Worm (Caenorhabditis elegans): ENCODE results near the gene fos-1.
"Not testable (repeated sequence)": the region's sequence is repeated elsewhere in the genome, so short reads cannot be mapped to it uniquely, and the experiment has no call there.

Gene fos-1

DNA sequence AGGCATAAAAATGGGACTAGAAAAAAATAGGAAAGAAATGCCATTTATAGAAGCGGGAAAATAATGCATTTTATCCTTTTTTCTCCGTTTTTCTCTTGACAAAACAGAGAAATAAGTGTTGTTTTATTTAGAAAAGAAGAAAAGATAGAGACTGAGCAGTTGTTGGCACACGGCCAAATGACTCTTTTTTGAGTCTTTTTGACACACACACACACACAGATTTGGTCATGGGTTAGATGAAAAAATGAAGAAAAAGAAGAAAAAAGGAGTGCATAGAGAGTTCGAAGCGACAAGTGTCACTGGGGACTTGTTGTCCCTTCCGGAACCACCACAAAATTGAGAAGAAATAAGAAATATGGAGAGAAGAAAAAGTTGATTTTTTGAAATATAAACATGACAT is 30.1 kb downstream of the fos-1 start:
- TF ChIP-seq cog-1 (tag; optimal IDR thresholded peaks at IDR 0.05) (no peak), tab-1 (GFP tag; IDR thresholded peaks at IDR 0.05) (no peak), med-1 (GFP tag; optimal IDR thresholded peaks at IDR 0.05; ENCODE audit: insufficient read depth) (no peak), ztf-29 (GFP tag; IDR thresholded peaks at IDR 0.05) (no peak), ref-1 (GFP tag; conservative IDR thresholded peaks at IDR 0.05) (no peak), ztf-23 (GFP tag; IDR thresholded peaks at IDR 0.05) (no peak), T22C8.4 (GFP tag; IDR thresholded peaks at IDR 0.05) (no peak), flt-1 (GFP tag; IDR thresholded peaks at IDR 0.05) (no peak), klf-2 (GFP tag; conservative IDR thresholded peaks at IDR 0.05) (no peak)

DNA sequence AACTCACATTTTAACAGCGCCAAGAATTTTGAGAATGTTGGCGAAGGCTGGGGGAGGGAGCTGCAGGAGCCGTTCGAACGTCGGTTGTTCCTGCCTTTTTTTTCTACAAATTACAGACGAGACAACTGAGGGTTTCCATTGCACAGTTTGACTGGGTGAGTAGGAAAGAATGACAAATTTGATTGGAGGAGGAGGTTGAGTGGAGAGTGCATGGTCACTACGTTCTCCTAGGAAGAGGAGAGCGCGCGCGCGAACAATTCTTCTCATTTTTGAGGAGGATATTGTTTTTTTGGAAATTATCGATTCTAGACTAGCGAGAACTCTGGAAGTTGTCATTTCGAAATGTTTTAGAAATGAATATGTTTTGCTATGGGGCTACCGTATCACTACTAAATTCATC is 31.3 kb downstream of the fos-1 start, which contains the start of gene dhs-17:
TSS of gene dhs-17 (minus strand) at position 101 of the 400 bp plus-strand sequence.
- TF ChIP-seq flt-1 (GFP tag; IDR thresholded peaks at IDR 0.05) (no peak), klf-2 (GFP tag; conservative IDR thresholded peaks at IDR 0.05) (no peak), tab-1 (GFP tag; IDR thresholded peaks at IDR 0.05) (no peak), cog-1 (tag; optimal IDR thresholded peaks at IDR 0.05) (no peak), ztf-23 (GFP tag; IDR thresholded peaks at IDR 0.05) (no peak), ref-1 (GFP tag; conservative IDR thresholded peaks at IDR 0.05) (no peak), ztf-29 (GFP tag; IDR thresholded peaks at IDR 0.05) (no peak), T22C8.4 (GFP tag; IDR thresholded peaks at IDR 0.05) (no peak)

DNA sequence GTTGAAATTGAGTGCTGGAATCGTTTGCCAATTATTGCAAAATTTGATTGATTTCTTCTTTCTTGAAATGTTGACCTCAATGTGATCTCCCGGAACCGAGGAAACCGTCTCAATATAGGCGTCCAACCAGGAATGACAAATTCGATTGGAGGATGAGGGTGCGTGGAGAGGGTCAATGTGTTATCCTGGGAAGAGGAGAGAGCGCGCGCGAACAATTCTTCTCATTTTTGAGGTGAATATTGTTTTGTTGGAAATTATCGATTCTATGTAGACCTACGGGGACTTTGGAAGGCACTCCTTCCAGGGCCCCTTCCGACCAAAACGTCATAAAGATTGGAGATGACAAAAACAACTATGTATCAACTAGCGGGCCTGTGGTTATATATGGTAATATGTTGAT is 33.1 kb downstream of the fos-1 start:
- TF ChIP-seq tab-1 (GFP tag; IDR thresholded peaks at IDR 0.05) = no peak

DNA sequence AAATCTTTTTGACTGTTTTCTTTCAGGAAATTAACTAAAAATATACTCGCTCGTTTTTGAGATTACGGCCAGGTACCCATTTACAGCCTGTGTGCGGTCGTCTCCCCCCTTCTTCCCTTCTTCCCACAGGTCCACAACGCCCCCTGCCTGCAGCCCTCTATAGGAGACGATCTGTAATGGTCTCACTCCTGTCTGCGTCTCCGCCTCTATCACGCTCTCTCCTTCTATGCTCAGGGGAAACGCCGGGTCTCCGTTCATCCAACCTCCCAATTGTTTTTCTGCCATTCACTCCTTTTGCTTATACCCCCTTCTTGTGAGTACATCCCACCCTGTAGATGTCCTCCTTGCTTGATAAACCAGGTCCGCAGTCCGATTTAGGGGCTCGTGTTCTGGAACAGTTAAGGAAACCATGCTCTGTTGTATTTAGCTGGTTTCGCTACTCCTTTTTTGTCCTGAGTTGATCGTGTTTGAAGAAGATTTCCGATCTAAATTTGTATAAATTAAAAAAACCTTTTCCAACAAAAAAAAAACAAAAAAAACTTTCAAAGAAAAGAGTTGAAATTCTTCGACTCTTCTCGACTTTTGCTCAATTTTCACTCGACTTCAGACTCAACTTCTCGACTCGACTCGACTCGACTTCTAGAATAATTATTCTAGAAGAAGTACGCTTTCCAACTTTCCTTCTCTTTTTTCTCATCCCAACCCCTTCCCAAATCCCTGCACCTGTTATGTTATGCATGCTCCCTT is 35.2 kb downstream of the fos-1 start, which contains the start of gene F29G9.1:
TSS of gene F29G9.1 (plus strand) at position 697 of the 747 bp plus-strand sequence.
- not testable (repeated sequence) for TF ChIP-seq tab-1 (GFP tag; IDR thresholded peaks at IDR 0.05); klf-2 (GFP tag; conservative IDR thresholded peaks at IDR 0.05); ref-1 (GFP tag; conservative IDR thresholded peaks at IDR 0.05)

DNA sequence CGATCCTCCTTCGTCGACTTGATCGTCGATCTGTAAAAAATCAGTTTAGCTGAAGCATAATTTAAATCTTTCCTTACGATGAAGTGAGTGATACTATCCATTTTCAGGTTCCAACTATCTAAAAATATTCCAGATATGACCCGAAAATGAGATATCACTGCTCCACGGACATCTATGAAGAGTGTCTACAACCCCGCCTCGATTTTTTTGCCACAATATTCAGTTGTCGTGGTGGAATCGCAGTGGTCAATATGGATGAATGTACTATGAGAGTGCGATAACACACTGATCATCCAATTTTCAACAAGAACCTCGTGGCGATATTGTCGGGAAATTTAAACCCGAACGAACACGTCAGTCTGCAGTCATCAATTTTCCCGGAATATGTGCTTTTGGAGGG is 38.0 kb downstream of the fos-1 start, which contains the start of gene R01B10.2:
TSS of gene R01B10.2 (minus strand) at position 101 of the 400 bp plus-strand sequence.
- TF ChIP-seq ztf-29 (GFP tag; IDR thresholded peaks at IDR 0.05) = no peak
- TF ChIP-seq klf-2 (GFP tag; conservative IDR thresholded peaks at IDR 0.05) = no peak
- TF ChIP-seq cog-1 (tag; optimal IDR thresholded peaks at IDR 0.05) = no peak

DNA sequence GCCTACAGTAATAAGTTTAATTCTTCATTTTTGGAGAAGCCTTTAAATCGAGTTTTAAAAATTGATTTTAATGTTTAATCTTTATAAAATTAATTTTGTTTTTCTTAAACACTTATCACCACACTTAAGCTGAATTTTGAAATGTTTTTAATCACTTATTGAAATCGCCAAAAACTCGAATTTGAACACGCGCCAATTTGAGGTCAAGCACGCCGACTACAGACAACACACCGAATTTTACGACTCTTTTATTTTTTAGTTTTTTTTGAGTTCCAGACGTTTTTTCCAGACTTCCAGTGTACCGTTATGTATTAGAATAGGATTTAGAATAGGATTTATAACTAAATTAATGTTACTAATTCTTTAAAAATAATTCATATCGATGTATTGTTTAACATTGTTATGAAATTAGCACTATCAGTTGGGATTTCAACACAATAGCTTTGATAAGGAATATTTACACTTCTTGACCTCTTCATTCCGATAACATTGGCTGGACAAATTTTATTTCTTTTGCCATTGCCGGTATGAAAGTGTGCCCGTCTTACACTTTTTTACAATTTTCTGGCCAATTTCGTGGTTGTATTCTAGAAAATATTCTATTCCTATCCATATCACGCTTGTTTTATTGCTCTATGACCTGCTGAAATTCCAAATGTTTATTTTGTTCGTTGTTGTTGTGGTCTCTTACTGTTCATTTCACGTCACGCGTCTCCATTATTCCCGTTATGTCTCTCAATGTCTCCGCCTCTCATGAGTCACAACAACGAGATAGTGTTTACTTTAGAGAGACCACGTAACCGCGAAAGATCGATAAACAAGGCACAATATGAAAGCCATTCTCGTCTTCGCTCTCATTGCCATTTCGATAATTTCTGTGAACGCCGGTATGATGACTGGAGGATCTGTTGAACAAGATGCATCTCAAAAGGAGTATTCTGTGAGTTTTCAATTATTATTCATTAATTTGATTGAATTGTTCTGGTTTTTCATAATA is 40.2 kb downstream of the fos-1 start, which contains the start of gene cpi-2:
TSS of gene cpi-2 (plus strand) at position 788 of the 997 bp plus-strand sequence.
- TF ChIP-seq T22C8.4 (GFP tag; IDR thresholded peaks at IDR 0.05) = peak; percentile 80
- no peak for TF ChIP-seq ref-1 (GFP tag; conservative IDR thresholded peaks at IDR 0.05)

DNA sequence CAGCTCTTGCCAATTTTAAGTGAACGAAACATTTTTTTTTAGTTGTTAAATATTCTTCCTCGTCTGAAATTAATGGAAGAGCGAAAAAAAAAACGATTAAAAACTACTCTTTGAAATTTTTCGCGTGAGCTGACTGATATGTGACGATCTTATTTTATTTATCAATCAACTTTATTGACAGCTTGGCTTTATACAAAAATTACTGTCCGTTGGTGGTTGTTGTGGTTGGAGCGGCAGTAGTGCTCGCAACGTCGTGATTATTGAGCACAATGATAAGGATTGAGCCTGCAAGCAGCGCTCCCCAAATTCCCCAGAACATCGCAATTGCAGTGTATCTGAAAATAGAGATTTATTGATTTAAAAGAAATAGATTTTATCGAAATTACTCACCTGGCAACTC is 41.0 kb downstream of the fos-1 start:
- TF ChIP-seq ztf-29 (GFP tag; IDR thresholded peaks at IDR 0.05) (no peak), med-1 (GFP tag; optimal IDR thresholded peaks at IDR 0.05; ENCODE audit: insufficient read depth) (no peak), T22C8.4 (GFP tag; IDR thresholded peaks at IDR 0.05) (no peak), tab-1 (GFP tag; IDR thresholded peaks at IDR 0.05) (no peak), ref-1 (GFP tag; conservative IDR thresholded peaks at IDR 0.05) (no peak), flt-1 (GFP tag; IDR thresholded peaks at IDR 0.05) (no peak), klf-2 (GFP tag; conservative IDR thresholded peaks at IDR 0.05) (no peak), cog-1 (tag; optimal IDR thresholded peaks at IDR 0.05) (no peak), ztf-23 (GFP tag; IDR thresholded peaks at IDR 0.05) (no peak)

DNA sequence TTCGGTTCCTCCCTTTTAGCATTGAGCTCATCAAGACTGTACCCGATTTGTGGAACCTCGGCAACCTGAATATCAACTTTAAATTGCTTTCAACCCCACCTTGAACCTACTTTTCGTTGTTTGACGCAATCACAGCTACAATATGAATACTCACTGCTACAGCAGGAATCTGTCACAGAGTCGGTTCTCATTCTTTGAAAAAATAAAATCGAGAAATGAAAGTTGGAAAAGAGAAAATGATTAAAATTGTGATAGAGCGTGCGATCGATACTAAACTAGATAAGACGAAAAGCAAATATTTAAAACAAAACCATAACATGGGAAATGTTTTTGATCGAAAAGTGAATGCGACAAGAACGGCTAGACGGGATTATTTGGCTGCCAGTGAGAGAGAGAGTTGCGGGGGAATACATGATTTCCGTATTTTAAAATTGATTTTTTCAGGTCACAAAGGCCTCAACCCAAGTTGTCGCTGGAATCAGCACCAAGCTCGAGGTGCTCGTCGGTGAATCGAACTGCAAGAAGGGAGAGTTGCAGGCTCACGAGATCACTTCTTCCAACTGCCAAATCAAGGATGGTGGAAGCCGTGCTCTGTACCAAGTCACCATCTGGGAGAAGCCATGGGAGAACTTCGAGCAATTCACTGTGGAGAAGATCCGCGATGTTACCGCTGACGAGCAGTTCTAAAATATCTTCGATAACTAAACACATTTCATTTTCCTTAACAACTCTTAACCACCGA is 41.6 kb downstream of the fos-1 start, which contains the start of gene R01B10.3:
TSS of gene R01B10.3 (minus strand) at position 277 of the 742 bp plus-strand sequence.
- TF ChIP-seq cog-1 (tag; optimal IDR thresholded peaks at IDR 0.05) (no peak), ztf-29 (GFP tag; IDR thresholded peaks at IDR 0.05) (no peak), med-1 (GFP tag; optimal IDR thresholded peaks at IDR 0.05; ENCODE audit: insufficient read depth) (no peak), klf-2 (GFP tag; conservative IDR thresholded peaks at IDR 0.05) (no peak), ref-1 (GFP tag; conservative IDR thresholded peaks at IDR 0.05) (no peak), tab-1 (GFP tag; IDR thresholded peaks at IDR 0.05) (no peak), T22C8.4 (GFP tag; IDR thresholded peaks at IDR 0.05) (no peak), ztf-23 (GFP tag; IDR thresholded peaks at IDR 0.05) (no peak)

DNA sequence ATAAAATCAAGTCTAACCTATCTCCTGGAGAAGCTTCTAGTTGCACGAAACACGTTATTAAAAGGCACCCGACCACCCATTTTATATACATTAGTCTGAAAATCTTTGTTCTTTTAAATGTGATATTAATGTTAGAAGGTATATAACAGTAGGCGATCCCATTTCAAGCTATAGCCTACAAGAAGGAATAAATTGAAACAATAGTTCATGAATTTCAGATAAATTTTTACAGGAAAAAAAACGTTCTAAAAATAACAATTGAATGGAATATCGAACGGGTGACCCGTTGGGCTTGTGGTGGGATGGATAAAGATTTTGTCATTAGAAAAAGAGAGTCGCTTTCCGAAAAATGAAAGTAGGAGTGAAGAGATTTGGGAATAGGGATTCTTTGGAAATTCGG is 44.4 kb downstream of the fos-1 start, which contains the start of gene pgap-3:
TSS of gene pgap-3 (minus strand) at position 101 of the 400 bp plus-strand sequence.
- no peak for TF ChIP-seq klf-2 (GFP tag; conservative IDR thresholded peaks at IDR 0.05)
- no peak for TF ChIP-seq T22C8.4 (GFP tag; IDR thresholded peaks at IDR 0.05)
- no peak for TF ChIP-seq med-1 (GFP tag; optimal IDR thresholded peaks at IDR 0.05; ENCODE audit: insufficient read depth)
- no peak for TF ChIP-seq ztf-23 (GFP tag; IDR thresholded peaks at IDR 0.05)
- TF ChIP-seq ref-1 (GFP tag; conservative IDR thresholded peaks at IDR 0.05) = no peak
- TF ChIP-seq flt-1 (GFP tag; IDR thresholded peaks at IDR 0.05) = no peak
- no peak for TF ChIP-seq ztf-29 (GFP tag; IDR thresholded peaks at IDR 0.05)
- no peak for TF ChIP-seq cog-1 (tag; optimal IDR thresholded peaks at IDR 0.05)
- TF ChIP-seq tab-1 (GFP tag; IDR thresholded peaks at IDR 0.05) = no peak
